Worm (Caenorhabditis elegans) whole organism, young adult: ENCODE data around the gene col-183.

Source experiments
- B0019.2 ChIP-seq: fragments of 200-800 bp; sonication (Bioruptor generic); conservative IDR thresholded peaks from 2 replicates; pipeline ENCODE4 v1.3.6; 2022; ENCODE audit warnings: missing genetic modification reagents, missing genetic modification characterization, missing compliant biosample characterization
- B0035.1 ChIP-seq: sonication (generic microtip); optimal IDR thresholded peaks from 2 replicates; lab custom pipeline; 2016; ENCODE audit warnings: missing genetic modification characterization, mild to moderate bottlenecking, missing compliant biosample characterization, missing genotype, missing genetic modification reagents
- B0261.1 ChIP-seq: sonication (generic microtip); optimal IDR thresholded peaks from 2 replicates; lab custom pipeline; 2016; ENCODE audit warnings: mild to moderate bottlenecking, missing genetic modification characterization, moderate library complexity, missing compliant biosample characterization
- C17E4.6 ChIP-seq: fragments of 200-800 bp; sonication (Bioruptor generic); IDR thresholded peaks from 2 replicates; pipeline ENCODE4 v1.3.6; 2022; ENCODE audit warnings: missing genetic modification reagents, missing genetic modification characterization, missing compliant biosample characterization
- D2030.7 ChIP-seq: fragments of 200-800 bp; sonication (Bioruptor generic); IDR thresholded peaks from 2 replicates; pipeline ENCODE4 v1.3.6; 2022; ENCODE audit warnings: missing genetic modification reagents, missing genetic modification characterization, missing compliant biosample characterization
- F57A8.1 ChIP-seq: fragments of 200-800 bp; sonication (Bioruptor generic); optimal IDR thresholded peaks from 2 replicates; lab custom pipeline; 2018; ENCODE audit warnings: mild to moderate bottlenecking, missing genetic modification characterization, moderate library complexity, missing compliant biosample characterization
- Y53G8AR.9 ChIP-seq: fragments of 200-800 bp; sonication (Bioruptor generic); conservative IDR thresholded peaks from 2 replicates; pipeline ENCODE4 v1.3.6; 2022; ENCODE audit warnings: missing genetic modification reagents, missing genetic modification characterization, missing compliant biosample characterization
- ZK185.1 ChIP-seq: sonication (generic microtip); optimal IDR thresholded peaks from 2 replicates; lab custom pipeline; 2016; ENCODE audit warnings: mild to moderate bottlenecking, missing genetic modification characterization, missing compliant biosample characterization; ENCODE audit not compliant: poor library complexity, severe bottlenecking
- aptf-2 ChIP-seq: fragments of 200-800 bp; sonication (Bioruptor generic); conservative IDR thresholded peaks from 2 replicates; pipeline ENCODE4 v1.3.6; 2022; ENCODE audit warnings: missing genetic modification reagents, missing genetic modification characterization, missing compliant biosample characterization
- cebp-1 ChIP-seq, 2 experiments: fragments of 200-800 bp in 1 of 2; sonication (Bioruptor generic) in 1 of 2; sonication (generic microtip) in 1 of 2; IDR thresholded peaks in 1 of 2; optimal IDR thresholded peaks in 1 of 2; 2 replicates each; pipeline versions ENCODE4 v1.3.6 to Lab custom; 2017 to 2022; ENCODE audit warnings: missing compliant biosample characterization in 2 of 2, missing genetic modification characterization in 2 of 2, mild to moderate bottlenecking in 1 of 2, missing genetic modification reagents in 1 of 2, moderate library complexity in 1 of 2
- ceh-40 ChIP-seq: fragments of 200-800 bp; sonication (Bioruptor generic); IDR thresholded peaks from 2 replicates; pipeline ENCODE4 v1.3.6; 2022; ENCODE audit warnings: missing genetic modification characterization, missing compliant biosample characterization
- ceh-91 ChIP-seq: fragments of 200-800 bp; sonication (Bioruptor generic); IDR thresholded peaks from 2 replicates; pipeline ENCODE4 v1.3.6; 2022; ENCODE audit warnings: missing genetic modification reagents, missing genetic modification characterization, missing compliant biosample characterization
- die-1 ChIP-seq: sonication (generic microtip); optimal IDR thresholded peaks from 2 replicates; lab custom pipeline; 2016; ENCODE audit warnings: missing genotype, mild to moderate bottlenecking, missing genetic modification characterization, missing compliant biosample characterization
- dox-1 ChIP-seq: fragments of 200-800 bp; sonication (Bioruptor generic); IDR thresholded peaks from 2 replicates; pipeline ENCODE4 v1.3.6; 2022; ENCODE audit warnings: missing genetic modification reagents, missing genetic modification characterization, missing compliant biosample characterization
- egl-44 ChIP-seq: fragments of 200-800 bp; sonication (Bioruptor generic); IDR thresholded peaks from 2 replicates; pipeline ENCODE4 v1.3.6; 2022; ENCODE audit warnings: missing genetic modification reagents, missing genetic modification characterization, missing compliant biosample characterization
- egrh-3 ChIP-seq: fragments of 200-800 bp; sonication (Bioruptor generic); IDR thresholded peaks from 2 replicates; pipeline ENCODE4 v1.3.6; 2022; ENCODE audit warnings: missing genetic modification reagents, missing genetic modification characterization, missing compliant biosample characterization
- him-1 ChIP-seq: sonication (generic microtip); optimal IDR thresholded peaks from 2 replicates; lab custom pipeline; 2016; ENCODE audit warnings: missing genotype, missing genetic modification reagents, missing genetic modification characterization, missing compliant biosample characterization
- hmg-1.2 ChIP-seq: fragments of 200-800 bp; sonication (Bioruptor generic); IDR thresholded peaks from 2 replicates; pipeline ENCODE4 v1.3.6; 2022; ENCODE audit warnings: missing genetic modification reagents, missing genetic modification characterization, missing compliant biosample characterization
- hmg-20 ChIP-seq: fragments of 200-800 bp; sonication (Bioruptor generic); IDR thresholded peaks from 2 replicates; pipeline ENCODE4 v1.3.6; 2022; ENCODE audit warnings: missing genetic modification reagents, missing genetic modification characterization, missing compliant biosample characterization
- let-607 ChIP-seq, 2 experiments: fragments of 200-800 bp in 1 of 2; sonication (Bioruptor generic) in 1 of 2; sonication (generic microtip) in 1 of 2; optimal IDR thresholded peaks; 2 replicates each; lab custom pipeline; 2016 to 2018; ENCODE audit warnings: mild to moderate bottlenecking in 2 of 2, missing compliant biosample characterization in 2 of 2, missing genetic modification characterization in 2 of 2, moderate library complexity in 2 of 2, missing genotype in 1 of 2
- lin-26 ChIP-seq: fragments of 200-800 bp; sonication (Bioruptor generic); IDR thresholded peaks from 2 replicates; pipeline ENCODE4 v1.3.6; 2022; ENCODE audit warnings: missing genetic modification reagents, missing genetic modification characterization, missing compliant biosample characterization
- lin-40 ChIP-seq: sonication (generic microtip); optimal IDR thresholded peaks from 2 replicates; lab custom pipeline; 2016; ENCODE audit warnings: missing genetic modification characterization, mild to moderate bottlenecking, missing compliant biosample characterization, missing genotype, missing genetic modification reagents
- madf-3 ChIP-seq: fragments of 200-800 bp; sonication (Bioruptor generic); IDR thresholded peaks from 2 replicates; pipeline ENCODE4 v1.3.6; 2022; ENCODE audit warnings: missing genetic modification reagents, missing genetic modification characterization, missing compliant biosample characterization
- madf-6 ChIP-seq: fragments of 200-800 bp; sonication (Bioruptor generic); IDR thresholded peaks from 2 replicates; pipeline ENCODE4 v1.3.6; 2022; ENCODE audit warnings: missing genetic modification reagents, missing genetic modification characterization, missing compliant biosample characterization
- mcd-1 ChIP-seq: fragments of 200-800 bp; sonication (Bioruptor generic); IDR thresholded peaks from 2 replicates; pipeline ENCODE4 v1.3.6; 2022; ENCODE audit warnings: missing genetic modification reagents, missing genetic modification characterization, missing compliant biosample characterization
- mes-4 ChIP-seq: sonication (generic microtip); optimal IDR thresholded peaks from 2 replicates; lab custom pipeline; 2016; ENCODE audit warnings: missing genotype, missing genetic modification characterization, missing compliant biosample characterization
- nhr-120 ChIP-seq: fragments of 200-800 bp; sonication (Bioruptor generic); IDR thresholded peaks from 2 replicates; pipeline ENCODE4 v1.3.6; 2022; ENCODE audit warnings: missing genetic modification characterization, missing compliant biosample characterization
- nhr-179 ChIP-seq: sonication (generic microtip); optimal IDR thresholded peaks from 2 replicates; lab custom pipeline; 2016; ENCODE audit warnings: mild to moderate bottlenecking, missing genetic modification characterization, missing compliant biosample characterization
- nhr-27 ChIP-seq: fragments of 200-800 bp; sonication (Bioruptor generic); optimal IDR thresholded peaks from 2 replicates; lab custom pipeline; 2018; ENCODE audit warnings: mild to moderate bottlenecking, missing genetic modification characterization, moderate library complexity, missing compliant biosample characterization
- nhr-90 ChIP-seq: sonication (generic microtip); optimal IDR thresholded peaks from 2 replicates; lab custom pipeline; 2016; ENCODE audit warnings: missing genotype, mild to moderate bottlenecking, missing genetic modification characterization, missing compliant biosample characterization
- pbrm-1 ChIP-seq: fragments of 200-800 bp; sonication (Bioruptor generic); IDR thresholded peaks from 2 replicates; pipeline ENCODE4 v1.3.6; 2022; ENCODE audit warnings: missing genetic modification reagents, missing genetic modification characterization, missing compliant biosample characterization
- rcor-1 ChIP-seq: fragments of 200-800 bp; sonication (Bioruptor generic); IDR thresholded peaks from 2 replicates; pipeline ENCODE4 v1.3.6; 2022; ENCODE audit warnings: missing genetic modification reagents, missing genetic modification characterization, missing compliant biosample characterization
- rpc-1 ChIP-seq, 2 experiments: fragments of 150-350 bp in 1 of 2; sonication (generic microtip) in 1 of 2; optimal IDR thresholded peaks; 2 replicates each; lab custom pipeline; 2014 to 2018; ENCODE audit warnings: missing biosample characterization in 1 of 2, missing genetic modification characterization in 1 of 2, missing genetic modification reagents in 1 of 2, missing genotype in 1 of 2
- sea-2 ChIP-seq: fragments of 200-800 bp; sonication (Bioruptor generic); IDR thresholded peaks from 2 replicates; pipeline ENCODE4 v1.3.6; 2022; ENCODE audit warnings: missing genetic modification characterization, missing compliant biosample characterization
- snpc-1.1 ChIP-seq: sonication (generic microtip); optimal IDR thresholded peaks from 2 replicates; lab custom pipeline; 2017; ENCODE audit warnings: missing genetic modification characterization, mild to moderate bottlenecking, missing compliant biosample characterization, antibody characterized with exemption, moderate library complexity, missing genotype, missing genetic modification reagents; ENCODE audit not compliant: insufficient read depth
- snpc-1.3 ChIP-seq: sonication (generic microtip); optimal IDR thresholded peaks from 2 replicates; lab custom pipeline; 2017; ENCODE audit warnings: missing genetic modification characterization, mild to moderate bottlenecking, missing compliant biosample characterization, antibody characterized with exemption, moderate library complexity, missing genotype, missing genetic modification reagents; ENCODE audit not compliant: insufficient read depth
- snpc-4 ChIP-seq, 5 experiments: fragments of 150-350 bp in 1 of 5; sonication (generic microtip) in 4 of 5; optimal IDR thresholded peaks; 2 replicates each; lab custom pipeline; 2014 to 2018; ENCODE audit warnings: missing genetic modification characterization in 5 of 5, missing biosample characterization in 3 of 5, antibody characterized with exemption in 2 of 5, mild to moderate bottlenecking in 2 of 5, missing compliant biosample characterization in 2 of 5, missing genotype in 2 of 5, moderate library complexity in 2 of 5, missing genetic modification reagents in 1 of 5
- tbp1 ChIP-seq: fragments of 200-800 bp; sonication (Bioruptor generic); optimal IDR thresholded peaks from 2 replicates; lab custom pipeline; 2018; ENCODE audit warnings: mild to moderate bottlenecking, missing genetic modification characterization, missing compliant biosample characterization
- tlf-1 ChIP-seq: fragments of 200-800 bp; sonication (Bioruptor generic); optimal IDR thresholded peaks from 2 replicates; lab custom pipeline; 2018; ENCODE audit warnings: mild to moderate bottlenecking, missing genetic modification characterization, missing compliant biosample characterization
- unc-62 ChIP-seq: fragments of 150-350 bp; optimal IDR thresholded peaks from 2 replicates; lab custom pipeline; 2014; ENCODE audit warnings: missing biosample characterization, missing genetic modification reagents, missing genetic modification characterization
- zim-3 ChIP-seq: sonication (generic microtip); optimal IDR thresholded peaks from 2 replicates; lab custom pipeline; 2017; ENCODE audit warnings: mild to moderate bottlenecking, missing genetic modification characterization, moderate library complexity, missing compliant biosample characterization
- ztf-25 ChIP-seq: fragments of 200-800 bp; sonication (Bioruptor generic); IDR thresholded peaks from 2 replicates; pipeline ENCODE4 v1.3.6; 2022; ENCODE audit warnings: missing genetic modification reagents, missing genetic modification characterization, missing compliant biosample characterization

col-183 gene

ce11 chrX:13444267-13444666 lies 23.3 kb downstream of the col-183 start (continued):
- TF ChIP-seq rpc-1 (optimal IDR thresholded peaks at IDR 0.05; lab: Kevin White, UChicago) (peak; percentile 63), rpc-1 (tag; optimal IDR thresholded peaks at IDR 0.05; lab: Kevin White, UChicago) (peak; percentile 84), nhr-120 (no peak), zim-3 (tag; lab: Kevin White, UChicago) (no peak), die-1 (tag; lab: Kevin White, UChicago) (peak; percentile 48), ztf-25 (GFP tag; lab: Robert Waterston, UW) (0 out of 2 replicates have a peak, but pooled peaks have one; percentile 51)

DNA sequence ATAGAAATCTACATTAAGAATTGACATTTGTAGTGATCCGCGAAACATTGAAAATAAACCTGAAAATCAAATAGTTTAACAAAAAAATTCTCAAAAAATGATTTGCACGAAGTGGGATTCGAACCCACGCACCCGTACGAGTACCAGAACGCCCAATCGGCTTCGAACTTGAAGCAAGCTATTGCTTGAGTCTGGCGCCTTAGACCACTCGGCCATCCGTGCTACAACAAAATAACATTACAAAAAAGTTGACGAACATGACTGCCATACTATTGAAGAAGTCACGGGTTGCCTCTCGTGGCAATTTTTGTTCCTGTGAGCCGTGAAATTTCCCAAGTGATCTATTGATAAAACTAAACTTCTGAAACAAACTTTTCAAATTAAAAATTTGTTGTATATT lies 24.3 kb downstream of the col-183 start:
- peak; percentile 72 for TF ChIP-seq B0261.1 (tag; lab: Kevin White, UChicago)
- TF ChIP-seq lin-26, result 0 out of 2 replicates have a peak, but pooled peaks have one; percentile 45
- TF ChIP-seq hmg-20 (GFP tag; lab: Robert Waterston, UW), result peak; percentile 55; the same call in 1 of the 2 replicates
- peak; percentile 76 for TF ChIP-seq pbrm-1 (GFP tag; lab: Robert Waterston, UW)
- peak; percentile 84 for TF ChIP-seq tbp1 (GFP tag; lab: Kevin White, UChicago)
- peak; percentile 62 for TF ChIP-seq rcor-1 (GFP tag; lab: Robert Waterston, UW)
- no peak for TF ChIP-seq nhr-27
- TF ChIP-seq him-1 (tag; lab: Kevin White, UChicago), result peak; percentile 51
- TF ChIP-seq mcd-1 (GFP tag; lab: Robert Waterston, UW), result no peak
- TF ChIP-seq nhr-90 (tag; lab: Kevin White, UChicago), result peak; percentile 32
- no peak for TF ChIP-seq ceh-40
- TF ChIP-seq hmg-1.2 (GFP tag; lab: Robert Waterston, UW), result peak; percentile 44; the same call in 1 of the 2 replicates
- peak; percentile 75 for TF ChIP-seq rpc-1 (optimal IDR thresholded peaks at IDR 0.05; lab: Kevin White, UChicago)
- TF ChIP-seq rpc-1 (tag; optimal IDR thresholded peaks at IDR 0.05; lab: Kevin White, UChicago), result peak; percentile 90
- peak; percentile 39 for TF ChIP-seq mes-4
- TF ChIP-seq B0035.1, result no peak
- TF ChIP-seq F57A8.1 (GFP tag; lab: Kevin White, UChicago), result no peak
- TF ChIP-seq madf-6 (GFP tag; lab: Robert Waterston, UW), result 0 out of 2 replicates have a peak, but pooled peaks have one; percentile 18
- peak; percentile 45; the same call in 1 of the 2 replicates for TF ChIP-seq dox-1 (GFP tag; lab: Robert Waterston, UW)
- 0 out of 2 replicates have a peak, but pooled peaks have one; percentile 22 for TF ChIP-seq Y53G8AR.9
- TF ChIP-seq snpc-4 (GFP tag; optimal IDR thresholded peaks at IDR 0.05; lab: Kevin White, UChicago), result peak; percentile 62
- peak in 2 of 4 experiments; percentile 36 to 58 for TF ChIP-seq snpc-4 (tag; optimal IDR thresholded peaks at IDR 0.05; lab: Kevin White, UChicago)
- no peak for TF ChIP-seq cebp-1 (GFP tag; IDR thresholded peaks at IDR 0.05; lab: Robert Waterston, UW)
- peak; percentile 1 for TF ChIP-seq cebp-1 (tag; optimal IDR thresholded peaks at IDR 0.05; lab: Kevin White, UChicago)
- no peak for TF ChIP-seq tlf-1 (GFP tag; lab: Kevin White, UChicago)
- peak; percentile 63 for TF ChIP-seq snpc-1.3 (tag; lab: Kevin White, UChicago)
- peak; percentile 92 for TF ChIP-seq D2030.7 (GFP tag; lab: Robert Waterston, UW)
- peak; percentile 64 for TF ChIP-seq die-1 (tag; lab: Kevin White, UChicago)

- TF ChIP-seq ZK185.1 (tag; lab: Kevin White, UChicago) (peak; percentile 61), ztf-25 (GFP tag; lab: Robert Waterston, UW) (no peak), mes-4 (no peak), egl-44 (GFP tag; lab: Robert Waterston, UW) (peak; percentile 54; the same call in 1 of the 2 replicates), lin-40 (peak; percentile 68), ceh-91 (GFP tag; lab: Robert Waterston, UW) (no peak), B0261.1 (tag; lab: Kevin White, UChicago) (peak; percentile 89), nhr-179 (peak; percentile 32), B0019.2 (GFP tag; lab: Robert Waterston, UW) (no peak), aptf-2 (no peak), madf-3 (GFP tag; lab: Robert Waterston, UW) (no peak), unc-62 (GFP tag; lab: Kevin White, UChicago) (no peak), let-607 (tag; optimal IDR thresholded peaks at IDR 0.05; lab: Kevin White, UChicago) (no peak), snpc-1.1 (tag; lab: Kevin White, UChicago) (no peak), egrh-3 (GFP tag; lab: Robert Waterston, UW) (no peak), tlf-1 (GFP tag; lab: Kevin White, UChicago) (no peak), cebp-1 (GFP tag; IDR thresholded peaks at IDR 0.05; lab: Robert Waterston, UW) (0 out of 2 replicates have a peak, but pooled peaks have one; percentile 9), cebp-1 (tag; optimal IDR thresholded peaks at IDR 0.05; lab: Kevin White, UChicago) (no peak), sea-2 (no peak), C17E4.6 (GFP tag; lab: Robert Waterston, UW) (no peak)
Observed at ce11 chrX:13442446-13442845, 25.1 kb downstream of the col-183 start.
